Worm (Caenorhabditis elegans): ENCODE data around the gene srg-40.

Gene srg-40

ce11 chrV:11164475-11164874 is at the start of gene srg-40:
TSS of gene srg-40 (minus strand) at chrV:11164575.
- no peak for TF ChIP-seq pax-3 (tag; optimal IDR thresholded peaks at IDR 0.05)
- TF ChIP-seq unc-62 (GFP tag; optimal IDR thresholded peaks at IDR 0.05) = no peak
- no peak for TF ChIP-seq pag-3 (tag; optimal IDR thresholded peaks at IDR 0.05; ENCODE audit: borderline replicate concordance, insufficient read depth)
- TF ChIP-seq jun-1 (tag; optimal IDR thresholded peaks at IDR 0.05) = no peak
- no peak for TF ChIP-seq fos-1 (tag; optimal IDR thresholded peaks at IDR 0.05)
- no peak for TF ChIP-seq dsc-1 (tag; optimal IDR thresholded peaks at IDR 0.05)
- TF ChIP-seq grh-1 (GFP tag; IDR thresholded peaks at IDR 0.05) = no peak
- no peak for TF ChIP-seq nhr-71 (tag; optimal IDR thresholded peaks at IDR 0.05)
- no peak for TF ChIP-seq hpl-2 (GFP tag; optimal IDR thresholded peaks at IDR 0.05)
- no peak for TF ChIP-seq ceh-8 (GFP tag; optimal IDR thresholded peaks at IDR 0.05)
- TF ChIP-seq nhr-85 (tag) = no peak
- no peak for TF ChIP-seq C04F5.9 (tag; optimal IDR thresholded peaks at IDR 0.05)

- TF ChIP-seq nhr-47 (tag; optimal IDR thresholded peaks at IDR 0.05) = peak; percentile 45
- peak; percentile 96 for TF ChIP-seq dsc-1 (tag; optimal IDR thresholded peaks at IDR 0.05)
- no peak for TF ChIP-seq nhr-85 (tag)
- peak; percentile 70 for TF ChIP-seq fkh-8 (tag; optimal IDR thresholded peaks at IDR 0.05)
- TF ChIP-seq pax-3 (tag; optimal IDR thresholded peaks at IDR 0.05) = peak; percentile 47
- TF ChIP-seq efl-3 (GFP tag; optimal IDR thresholded peaks at IDR 0.05) = no peak
- TF ChIP-seq nhr-71 (tag; optimal IDR thresholded peaks at IDR 0.05) = no peak
- no peak for TF ChIP-seq nhr-77 (tag; optimal IDR thresholded peaks at IDR 0.05)
- TF ChIP-seq nhr-20 (tag; optimal IDR thresholded peaks at IDR 0.05) = peak; percentile 4
- peak; percentile 9 for TF ChIP-seq fkh-10 (GFP tag; optimal IDR thresholded peaks at IDR 0.05)
These were observed 46.9 kb upstream of the srg-40 start for ce11 chrV:11211323-11211722.

ce11 chrV:11209452-11210188 is 45.2 kb upstream of the srg-40 start:
- no peak for TF ChIP-seq Y116A8C.19 (tag; optimal IDR thresholded peaks at IDR 0.05; ENCODE audit: borderline replicate concordance)
- no peak for TF ChIP-seq skn-1 (tag; optimal IDR thresholded peaks at IDR 0.05)
- TF ChIP-seq sox-4 (tag; optimal IDR thresholded peaks at IDR 0.05) = no peak
- TF ChIP-seq mep-1 (tag; optimal IDR thresholded peaks at IDR 0.05) = no peak
- no peak for TF ChIP-seq isw-1 (GFP tag; IDR thresholded peaks at IDR 0.05)
- peak; percentile 44 for TF ChIP-seq fkh-8 (tag; optimal IDR thresholded peaks at IDR 0.05)
- no peak for TF ChIP-seq fkh-10 (GFP tag; optimal IDR thresholded peaks at IDR 0.05)
- TF ChIP-seq ceh-88 (GFP tag; IDR thresholded peaks at IDR 0.05) = no peak
- TF ChIP-seq sptf-1 (tag; optimal IDR thresholded peaks at IDR 0.05) = no peak
- no peak for TF ChIP-seq nhr-28 (tag; optimal IDR thresholded peaks at IDR 0.05)
- no peak for TF ChIP-seq tbx-2 (tag; optimal IDR thresholded peaks at IDR 0.05)
- no peak for TF ChIP-seq efl-1 (optimal IDR thresholded peaks at IDR 0.05)
- TF ChIP-seq efl-1 (GFP tag; optimal IDR thresholded peaks at IDR 0.05 in 1 of 2) = no peak
- TF ChIP-seq pax-3 (tag; optimal IDR thresholded peaks at IDR 0.05) = peak; percentile 17
- TF ChIP-seq blmp-1 (tag; optimal IDR thresholded peaks at IDR 0.05) = peak; percentile 40
- no peak for TF ChIP-seq mab-9 (GFP tag; IDR thresholded peaks at IDR 0.05)
- peak; percentile 32 for TF ChIP-seq ceh-8 (GFP tag; optimal IDR thresholded peaks at IDR 0.05)
- TF ChIP-seq grh-1 (GFP tag; IDR thresholded peaks at IDR 0.05) = no peak
- TF ChIP-seq vab-15 (tag; optimal IDR thresholded peaks at IDR 0.05) = no peak
- no peak for TF ChIP-seq hlh-4 (tag; optimal IDR thresholded peaks at IDR 0.05)
- TF ChIP-seq nhr-12 (tag; optimal IDR thresholded peaks at IDR 0.05) = no peak
- TF ChIP-seq dsc-1 (tag; optimal IDR thresholded peaks at IDR 0.05) = peak; percentile 95

ce11 chrV:11206467-11206866 is 42.1 kb upstream of the srg-40 start:
- TF ChIP-seq ztf-4 (tag; optimal IDR thresholded peaks at IDR 0.05) (no peak), mab-9 (GFP tag; IDR thresholded peaks at IDR 0.05) (no peak)

- TF ChIP-seq dpl-1 (GFP tag; optimal IDR thresholded peaks at IDR 0.05) (no peak), sox-4 (tag; optimal IDR thresholded peaks at IDR 0.05) (no peak), ztf-11 (tag; optimal IDR thresholded peaks at IDR 0.05) (no peak), nhr-47 (tag; optimal IDR thresholded peaks at IDR 0.05) (no peak), irx-1 (tag; optimal IDR thresholded peaks at IDR 0.05) (no peak), efl-3 (GFP tag; optimal IDR thresholded peaks at IDR 0.05) (no peak), egl-13 (tag; optimal IDR thresholded peaks at IDR 0.05) (no peak)
These were observed 40.1 kb upstream of the srg-40 start for ce11 chrV:11204452-11204851.
